Worm (Caenorhabditis elegans): Measurements from ENCODE around the gene T23G4.2.

T23G4.2 gene

ce11 chrIV:13689302-13689880, at the start of gene T23G4.2:
Gene T23G4.2 (minus strand): TSS chrIV:13689556.
- TF ChIP-seq W03F9.2 (tag; optimal IDR thresholded peaks at IDR 0.05) (no peak), him-1 (tag; optimal IDR thresholded peaks at IDR 0.05) (peak; percentile 14)

- TF ChIP-seq him-1 (tag; optimal IDR thresholded peaks at IDR 0.05): no peak
- no peak for TF ChIP-seq dao-5 (tag; optimal IDR thresholded peaks at IDR 0.05)
- no peak for TF ChIP-seq W03F9.2 (tag; optimal IDR thresholded peaks at IDR 0.05)
These were observed 38.5 kb upstream of the T23G4.2 start for ce11 chrIV:13727865-13728264.

DNA sequence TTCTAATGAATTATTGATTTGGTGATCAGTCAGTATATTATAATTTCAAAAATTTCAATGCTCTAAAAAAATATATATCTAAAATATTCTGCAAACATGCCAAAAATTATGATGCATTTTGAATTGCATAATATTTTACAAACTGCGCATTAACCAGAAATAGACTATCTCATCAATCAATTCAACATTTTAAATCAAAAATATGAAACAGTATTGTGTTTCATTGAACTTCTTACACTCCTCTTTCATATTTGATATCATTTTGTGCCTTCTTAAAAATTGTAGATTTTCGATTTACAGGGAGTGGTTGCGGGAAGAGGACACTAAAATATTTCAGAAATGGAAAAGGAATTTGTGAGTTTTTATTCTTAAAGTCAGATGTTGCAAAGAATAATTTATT, 37.3 kb upstream of the T23G4.2 start, which contains the start of gene ent-4:
Gene ent-4 (plus strand): TSS at position 301 of the 400 bp plus-strand sequence.
- TF ChIP-seq W03F9.2 (tag; optimal IDR thresholded peaks at IDR 0.05) (no peak), dao-5 (tag; optimal IDR thresholded peaks at IDR 0.05) (no peak)

DNA sequence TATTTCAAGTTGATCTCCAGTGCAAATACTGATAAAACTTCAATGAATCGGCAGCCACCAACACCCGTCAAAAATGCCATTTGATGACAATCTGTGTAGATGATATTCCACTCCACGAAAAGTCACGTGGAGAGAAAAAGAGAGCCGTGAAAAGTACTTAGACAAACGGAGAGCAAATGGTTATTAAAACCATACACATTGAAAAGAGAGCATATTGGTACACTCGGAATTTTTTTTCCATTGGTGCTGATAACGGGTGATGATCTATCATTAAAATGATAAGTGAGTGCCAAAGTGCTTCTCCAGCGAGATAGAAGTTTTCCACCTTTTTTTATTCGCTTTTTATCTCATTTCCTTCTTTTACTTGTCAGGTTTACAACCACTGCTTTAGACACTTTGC, 35.8 kb upstream of the T23G4.2 start:
- TF ChIP-seq dao-5 (tag; optimal IDR thresholded peaks at IDR 0.05) (no peak), W03F9.2 (tag; optimal IDR thresholded peaks at IDR 0.05) (peak; percentile 39), him-1 (tag; optimal IDR thresholded peaks at IDR 0.05) (no peak)

DNA sequence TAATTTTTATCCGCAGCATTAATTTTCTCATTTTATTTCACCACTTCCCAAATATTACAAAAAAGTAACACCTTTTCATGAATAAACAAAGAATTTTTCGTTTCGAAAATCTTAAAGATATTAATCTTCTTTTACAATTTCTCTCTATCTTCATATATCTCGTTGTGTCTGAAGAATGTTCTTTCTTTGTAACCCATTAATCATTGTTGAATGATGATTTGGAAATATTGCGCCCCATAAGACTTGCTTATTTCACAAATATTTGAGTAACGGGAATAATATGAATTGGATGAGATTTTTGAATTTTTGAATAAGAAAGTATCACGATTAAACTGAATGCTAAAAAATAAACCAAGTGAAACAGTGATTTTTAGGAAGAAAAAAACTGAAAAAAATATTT, 31.6 kb upstream of the T23G4.2 start:
- TF ChIP-seq W03F9.2 (tag; optimal IDR thresholded peaks at IDR 0.05) (no peak), dao-5 (tag; optimal IDR thresholded peaks at IDR 0.05) (no peak), him-1 (tag; optimal IDR thresholded peaks at IDR 0.05) (no peak)

DNA sequence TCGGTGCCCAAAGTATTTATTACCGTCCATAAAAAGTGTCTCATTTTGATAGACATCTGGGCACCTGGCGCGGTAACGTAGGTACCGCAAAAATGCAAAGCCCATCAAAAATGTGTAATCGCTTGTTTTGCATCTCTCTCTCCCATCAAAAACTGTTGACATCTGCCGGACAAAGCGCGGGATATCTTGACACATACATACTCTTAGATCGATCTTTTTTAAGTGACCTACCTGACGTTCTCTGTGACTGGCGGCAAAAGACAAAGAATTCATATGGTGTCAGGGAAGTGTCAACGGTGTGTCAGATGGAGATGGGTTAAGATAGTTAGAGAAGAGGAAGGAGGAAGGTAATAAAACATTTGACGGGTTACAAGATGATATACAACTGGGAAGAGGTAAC, 29.6 kb upstream of the T23G4.2 start:
- no peak for TF ChIP-seq W03F9.2 (tag; optimal IDR thresholded peaks at IDR 0.05)
- TF ChIP-seq dao-5 (tag; optimal IDR thresholded peaks at IDR 0.05): no peak
- no peak for TF ChIP-seq him-1 (tag; optimal IDR thresholded peaks at IDR 0.05)

DNA sequence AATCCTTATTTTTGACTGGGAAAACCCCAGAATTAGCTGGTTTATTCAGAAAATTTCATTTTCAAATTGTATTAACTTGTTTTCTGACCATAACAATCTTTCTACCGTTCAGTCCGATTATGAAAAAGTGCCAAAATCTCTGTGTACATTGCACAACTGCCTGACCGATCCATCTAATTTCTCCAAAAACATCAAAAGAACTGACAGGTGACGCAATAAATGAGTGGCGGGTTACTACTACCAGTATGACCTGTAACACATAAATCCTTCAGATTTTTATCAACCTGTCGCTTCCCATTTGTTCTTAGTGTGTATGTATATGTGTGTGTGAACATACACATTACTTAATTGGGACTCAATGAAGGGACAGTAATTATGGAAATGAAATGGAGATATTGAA, 27.4 kb upstream of the T23G4.2 start:
- TF ChIP-seq W03F9.2 (tag; optimal IDR thresholded peaks at IDR 0.05) (no peak), him-1 (tag; optimal IDR thresholded peaks at IDR 0.05) (no peak), dao-5 (tag; optimal IDR thresholded peaks at IDR 0.05) (no peak)

ce11 chrIV:13716279-13716678, 26.9 kb upstream of the T23G4.2 start, which contains the start of gene C47A4.1:
Gene C47A4.1 (minus strand): TSS chrIV:13716379.
- TF ChIP-seq dao-5 (tag; optimal IDR thresholded peaks at IDR 0.05) (no peak), W03F9.2 (tag; optimal IDR thresholded peaks at IDR 0.05) (no peak), him-1 (tag; optimal IDR thresholded peaks at IDR 0.05) (no peak)

- no peak for TF ChIP-seq him-1 (tag; optimal IDR thresholded peaks at IDR 0.05)
- no peak for TF ChIP-seq W03F9.2 (tag; optimal IDR thresholded peaks at IDR 0.05)
These were observed 21.0 kb upstream of the T23G4.2 start for ce11 chrIV:13710367-13710766.

DNA sequence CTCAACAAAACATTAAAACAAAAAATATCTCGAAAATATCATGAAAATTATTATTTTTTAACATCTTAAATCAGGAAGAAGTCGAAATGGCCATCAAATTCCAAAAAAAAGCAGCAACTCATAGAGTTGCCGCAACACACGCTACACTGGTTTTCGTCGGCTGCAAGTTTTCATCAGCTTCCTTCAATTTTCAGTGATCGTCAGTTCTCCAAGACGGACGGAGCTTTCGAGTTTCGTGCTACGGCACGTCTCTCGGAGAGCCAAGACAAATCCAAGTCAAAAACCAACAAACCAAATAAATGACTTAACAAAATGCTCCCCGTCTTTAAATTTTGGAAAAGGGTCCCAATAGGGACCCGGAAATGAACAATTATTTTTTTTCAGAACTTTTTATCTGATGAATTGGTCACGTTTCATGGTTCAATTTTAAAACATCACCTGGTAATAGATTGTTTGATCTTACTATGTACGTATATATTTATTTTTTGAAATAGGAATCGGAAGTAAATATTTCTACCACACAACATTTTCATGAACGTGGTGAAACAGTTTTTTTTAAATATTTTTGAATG, 19.8 kb upstream of the T23G4.2 start:
- TF ChIP-seq dao-5 (tag; optimal IDR thresholded peaks at IDR 0.05) (no peak), W03F9.2 (tag; optimal IDR thresholded peaks at IDR 0.05) (no peak), him-1 (tag; optimal IDR thresholded peaks at IDR 0.05) (no peak)

DNA sequence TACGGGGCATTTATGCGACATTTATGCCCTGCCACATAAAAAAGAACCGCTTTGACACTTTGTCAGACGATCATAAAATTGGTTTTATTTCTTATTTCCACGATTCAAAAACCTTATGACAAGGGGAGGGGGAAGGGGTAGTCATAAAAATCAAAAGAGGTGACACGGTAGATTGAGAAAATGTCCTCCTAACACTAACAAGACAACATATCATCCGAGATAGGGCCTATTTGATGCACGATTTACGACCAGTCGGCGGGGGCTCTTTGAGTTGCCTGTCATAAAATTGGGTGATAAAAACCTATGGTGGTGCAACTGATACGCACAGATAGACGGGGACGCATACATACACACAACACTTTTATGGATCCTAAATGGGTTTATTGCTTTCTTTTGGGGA, 18.5 kb upstream of the T23G4.2 start:
- TF ChIP-seq dao-5 (tag; optimal IDR thresholded peaks at IDR 0.05) (no peak), W03F9.2 (tag; optimal IDR thresholded peaks at IDR 0.05) (no peak), him-1 (tag; optimal IDR thresholded peaks at IDR 0.05) (no peak)

DNA sequence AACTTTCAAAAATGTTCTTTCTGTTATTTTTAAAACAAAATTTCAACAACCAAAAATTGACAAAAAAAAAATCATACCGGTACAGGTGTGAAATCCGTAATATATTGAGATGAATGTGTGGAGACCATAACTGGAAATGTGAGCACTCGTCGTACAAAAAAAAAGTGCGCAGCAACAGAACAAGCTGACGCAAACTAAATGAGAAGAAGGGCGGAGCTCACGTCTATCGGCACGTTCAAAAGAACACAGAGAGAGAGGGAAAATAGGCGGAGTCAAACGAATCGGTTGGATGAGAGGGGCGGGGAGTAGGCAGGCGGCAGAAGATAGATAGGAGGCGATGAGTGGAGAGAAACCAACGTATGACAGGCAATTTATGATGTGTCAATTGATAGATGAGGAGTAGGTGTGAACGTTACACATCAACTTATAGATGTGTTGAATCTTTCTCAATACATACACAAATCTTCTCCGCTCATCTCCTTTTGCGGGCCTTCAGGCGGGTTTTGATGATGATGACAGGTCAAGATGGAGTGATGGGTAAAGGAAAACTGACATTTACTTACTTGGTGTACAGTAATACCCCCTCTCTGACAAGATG, 14.6 kb upstream of the T23G4.2 start, which contains the start of gene tlp-1:
Gene tlp-1 (minus strand): TSS at position 255 of the 598 bp plus-strand sequence.
- no peak for TF ChIP-seq dao-5 (tag; optimal IDR thresholded peaks at IDR 0.05)
- no peak for TF ChIP-seq him-1 (tag; optimal IDR thresholded peaks at IDR 0.05)
- no peak for TF ChIP-seq W03F9.2 (tag; optimal IDR thresholded peaks at IDR 0.05)

- TF ChIP-seq W03F9.2 (tag; optimal IDR thresholded peaks at IDR 0.05): no peak
- TF ChIP-seq him-1 (tag; optimal IDR thresholded peaks at IDR 0.05): no peak
- TF ChIP-seq dao-5 (tag; optimal IDR thresholded peaks at IDR 0.05): no peak
These were observed 13.3 kb upstream of the T23G4.2 start for ce11 chrIV:13702681-13703080.

ce11 chrIV:13701472-13701871, 12.1 kb upstream of the T23G4.2 start:
- TF ChIP-seq W03F9.2 (tag; optimal IDR thresholded peaks at IDR 0.05) (no peak), dao-5 (tag; optimal IDR thresholded peaks at IDR 0.05) (no peak), him-1 (tag; optimal IDR thresholded peaks at IDR 0.05) (no peak)

DNA sequence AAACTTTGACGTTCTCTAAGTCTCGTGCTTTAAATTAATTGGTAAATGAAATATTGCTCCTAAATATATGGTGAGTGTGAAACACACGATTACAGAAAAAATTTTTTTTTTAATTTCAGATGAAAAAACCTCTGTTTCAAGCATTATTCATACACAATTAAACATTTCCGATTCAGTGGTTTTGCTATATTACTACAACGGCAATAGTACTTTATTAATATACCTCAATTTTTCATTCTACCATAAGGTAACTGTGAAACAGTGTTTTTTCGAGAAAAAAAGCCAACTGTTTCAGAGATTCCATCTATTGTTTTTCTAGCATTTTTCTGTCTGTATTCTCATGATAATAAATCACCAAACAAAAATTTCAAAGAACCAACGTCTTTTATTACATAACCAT, 11.5 kb upstream of the T23G4.2 start:
- TF ChIP-seq dao-5 (tag; optimal IDR thresholded peaks at IDR 0.05): no peak
- no peak for TF ChIP-seq W03F9.2 (tag; optimal IDR thresholded peaks at IDR 0.05)

Measured in whole organism, L4/young adult.